Fruit fly (Drosophila melanogaster) whole organism, embryonic: ENCODE results near the gene cwo.

Source experiments
- CG10543 ChIP-seq: fragments of 200-800 bp; sonication (Bioruptor generic); optimal IDR thresholded peaks from 3 replicates; lab custom pipeline; 2017; ENCODE audit warnings: missing biosample characterization, mild to moderate bottlenecking, missing genetic modification characterization, moderate library complexity
- CG10959 ChIP-seq: fragments of 200-800 bp; sonication (Bioruptor generic); IDR thresholded peaks from 2 replicates; pipeline ENCODE4 v1.3.6; 2022; ENCODE audit warnings: missing biosample characterization, missing genetic modification characterization
- CG11085 ChIP-seq: fragments of 200-800 bp; sonication (Bioruptor generic); IDR thresholded peaks from 2 replicates; pipeline ENCODE4 v1.3.6; 2022; ENCODE audit warnings: missing biosample characterization, missing genetic modification characterization
- CG12659 ChIP-seq: fragments of 200-800 bp; sonication (Bioruptor generic); optimal IDR thresholded peaks from 3 replicates; lab custom pipeline; 2017; ENCODE audit warnings: mild to moderate bottlenecking, missing biosample characterization, missing genetic modification reagents, missing genetic modification characterization
- CG14050 ChIP-seq: fragments of 200-800 bp; sonication (Bioruptor generic); IDR thresholded peaks from 3 replicates; pipeline ENCODE4 v1.3.6; 2022; ENCODE audit warnings: missing biosample characterization, missing genetic modification characterization
- CG2889 ChIP-seq: fragments of 200-800 bp; sonication (Bioruptor generic); IDR thresholded peaks from 3 replicates; pipeline ENCODE4 v1.3.6; 2022; ENCODE audit warnings: missing biosample characterization, missing genetic modification characterization
- CG30431 ChIP-seq: fragments of 200-800 bp; sonication (Bioruptor generic); optimal IDR thresholded peaks from 2 replicates; lab custom pipeline; 2017; ENCODE audit warnings: missing biosample characterization, missing genetic modification characterization
- CG31388 ChIP-seq: fragments of 200-800 bp; sonication (Bioruptor generic); optimal IDR thresholded peaks from 2 replicates; lab custom pipeline; 2016; ENCODE audit warnings: missing biosample characterization, missing genetic modification characterization
- CG31441 ChIP-seq: fragments of 200-800 bp; sonication (Bioruptor generic); IDR thresholded peaks from 2 replicates; pipeline ENCODE4 v1.3.6; 2022; ENCODE audit warnings: missing biosample characterization, missing genetic modification characterization
- CG32772 ChIP-seq: fragments of 200-800 bp; sonication (Bioruptor generic); IDR thresholded peaks from 2 replicates; pipeline ENCODE4 v1.3.6; 2022; ENCODE audit warnings: missing biosample characterization, missing genetic modification characterization
- CG3995 ChIP-seq: fragments of 200-800 bp; sonication (Bioruptor generic); optimal IDR thresholded peaks from 3 replicates; lab custom pipeline; 2016; ENCODE audit warnings: missing biosample characterization, missing genetic modification characterization
- CG4404 ChIP-seq: fragments of 200-800 bp; sonication (Bioruptor generic); IDR thresholded peaks from 2 replicates; pipeline ENCODE4 v1.3.6; 2022; ENCODE audit warnings: missing biosample characterization, missing genetic modification characterization
- CG6175 ChIP-seq: fragments of 200-800 bp; sonication (Bioruptor generic); IDR thresholded peaks from 3 replicates; pipeline ENCODE4 v1.3.6; 2022; ENCODE audit warnings: missing biosample characterization, missing genetic modification characterization
- CG9437 ChIP-seq: fragments of 200-800 bp; sonication (Bioruptor generic); optimal IDR thresholded peaks from 2 replicates; lab custom pipeline; 2018; ENCODE audit warnings: missing biosample characterization, mild to moderate bottlenecking, missing genetic modification characterization
- CG9932 ChIP-seq: fragments of 200-800 bp; sonication (Bioruptor generic); IDR thresholded peaks from 2 replicates; pipeline ENCODE4 v1.3.6; 2022; ENCODE audit warnings: missing biosample characterization, missing genetic modification characterization
- Camta ChIP-seq: fragments of 200-800 bp; sonication (Bioruptor generic); optimal IDR thresholded peaks from 2 replicates; lab custom pipeline; 2016; ENCODE audit warnings: missing biosample characterization, missing genetic modification characterization
- Dp ChIP-seq: fragments of 200-800 bp; sonication (Bioruptor generic); optimal IDR thresholded peaks from 2 replicates; lab custom pipeline; 2018; ENCODE audit warnings: missing biosample characterization, mild to moderate bottlenecking, missing genetic modification characterization, moderate library complexity
- HLH4C ChIP-seq: fragments of 200-800 bp; sonication (Bioruptor generic); IDR thresholded peaks from 3 replicates; pipeline ENCODE4 v1.3.6; 2022; ENCODE audit warnings: missing biosample characterization, missing genetic modification characterization; ENCODE audit not compliant: partially characterized antibody
- Hey ChIP-seq: fragments of 200-800 bp; sonication (Bioruptor generic); optimal IDR thresholded peaks from 3 replicates; lab custom pipeline; 2018; ENCODE audit warnings: missing biosample characterization, mild to moderate bottlenecking, missing genetic modification characterization
- HmgD ChIP-seq: fragments of 200-800 bp; sonication (Bioruptor generic); optimal IDR thresholded peaks from 3 replicates; lab custom pipeline; 2016; ENCODE audit warnings: missing biosample characterization, missing genetic modification characterization
- Lim3 ChIP-seq: fragments of 200-800 bp; sonication (Bioruptor generic); IDR thresholded peaks from 2 replicates; pipeline ENCODE4 v1.3.6; 2022; ENCODE audit warnings: missing biosample characterization, missing genetic modification characterization
- Opbp ChIP-seq: fragments of 200-800 bp; sonication (Bioruptor generic); IDR thresholded peaks from 3 replicates; pipeline ENCODE4 v1.3.6; 2022; ENCODE audit warnings: missing biosample characterization, missing genetic modification characterization; ENCODE audit not compliant: partially characterized antibody
- Usf ChIP-seq: fragments of 200-800 bp; sonication (Bioruptor generic); optimal IDR thresholded peaks from 2 replicates; lab custom pipeline; 2017; ENCODE audit warnings: missing genotype, missing biosample characterization, missing genetic modification characterization
- Vsx1 ChIP-seq: fragments of 200-800 bp; sonication (Bioruptor generic); optimal IDR thresholded peaks from 2 replicates; lab custom pipeline; 2017; ENCODE audit warnings: missing biosample characterization, mild to moderate bottlenecking, missing genetic modification characterization, missing genetic modification reagents
- ase ChIP-seq: fragments of 200-800 bp; sonication (Bioruptor generic); IDR thresholded peaks from 3 replicates; pipeline ENCODE4 v1.3.6; 2022; ENCODE audit warnings: missing biosample characterization, missing genetic modification characterization
- bowl ChIP-seq: fragments of 200-800 bp; sonication (Bioruptor generic); IDR thresholded peaks from 2 replicates; pipeline ENCODE4 v1.3.6; 2022; ENCODE audit warnings: missing biosample characterization, missing genetic modification characterization
- ci ChIP-seq: fragments of 200-800 bp; sonication (Bioruptor generic); IDR thresholded peaks from 3 replicates; pipeline ENCODE4 v1.3.6; 2022; ENCODE audit warnings: missing biosample characterization, missing genetic modification characterization
- disco-r ChIP-seq: fragments of 200-800 bp; sonication (Bioruptor generic); optimal IDR thresholded peaks from 2 replicates; lab custom pipeline; 2016; ENCODE audit warnings: missing biosample characterization, missing genetic modification characterization
- dm ChIP-seq: fragments of 200-800 bp; sonication (Bioruptor generic); optimal IDR thresholded peaks from 3 replicates; lab custom pipeline; 2016; ENCODE audit warnings: missing biosample characterization, missing genetic modification characterization
- ftz-f1 ChIP-seq: fragments of 200-800 bp; sonication (Bioruptor generic); optimal IDR thresholded peaks from 2 replicates; lab custom pipeline; 2016; ENCODE audit warnings: missing biosample characterization, missing genetic modification characterization
- fu2 ChIP-seq: fragments of 200-800 bp; sonication (Bioruptor generic); optimal IDR thresholded peaks from 2 replicates; lab custom pipeline; 2016; ENCODE audit warnings: missing biosample characterization, missing genetic modification characterization
- gcm2 ChIP-seq: fragments of 200-800 bp; sonication (Bioruptor generic); optimal IDR thresholded peaks from 2 replicates; lab custom pipeline; 2016; ENCODE audit warnings: missing biosample characterization, missing genetic modification characterization
- grn ChIP-seq: fragments of 200-800 bp; sonication (Bioruptor generic); optimal IDR thresholded peaks from 3 replicates; lab custom pipeline; 2017; ENCODE audit warnings: missing biosample characterization, missing genetic modification characterization
- h ChIP-seq: fragments of >200 bp; optimal IDR thresholded peaks from 2 replicates; lab custom pipeline; 2017
- ham ChIP-seq: fragments of 200-800 bp; sonication (Bioruptor generic); IDR thresholded peaks from 2 replicates; pipeline ENCODE4 v1.3.6; 2022; ENCODE audit warnings: missing biosample characterization, missing genetic modification characterization
- hkb ChIP-seq, 2 experiments: fragments of 200-800 bp in 1 of 2; fragments of >200 bp in 1 of 2; sonication (Bioruptor generic) in 1 of 2; IDR thresholded peaks in 1 of 2; optimal IDR thresholded peaks in 1 of 2; 2 replicates each; pipeline versions ENCODE4 v1.3.6 to Lab custom; 2017 to 2022; ENCODE audit warnings: missing biosample characterization in 1 of 2, missing genetic modification characterization in 1 of 2
- luna ChIP-seq: fragments of 200-800 bp; sonication (Bioruptor generic); optimal IDR thresholded peaks from 2 replicates; lab custom pipeline; 2016; ENCODE audit warnings: missing biosample characterization, missing genetic modification characterization
- mam ChIP-seq: fragments of 200-800 bp; sonication (Bioruptor generic); optimal IDR thresholded peaks from 3 replicates; lab custom pipeline; 2016; ENCODE audit warnings: missing biosample characterization, missing genetic modification characterization
- nmo ChIP-seq: fragments of 200-800 bp; sonication (Bioruptor generic); optimal IDR thresholded peaks from 2 replicates; lab custom pipeline; 2018; ENCODE audit warnings: missing biosample characterization, mild to moderate bottlenecking, missing genetic modification characterization, moderate library complexity
- org-1 ChIP-seq: fragments of 200-800 bp; sonication (Bioruptor generic); optimal IDR thresholded peaks from 2 replicates; lab custom pipeline; 2017; ENCODE audit warnings: missing biosample characterization, missing genetic modification characterization
- pros ChIP-seq: fragments of 200-800 bp; sonication (Bioruptor generic); optimal IDR thresholded peaks from 3 replicates; lab custom pipeline; 2019; ENCODE audit warnings: missing biosample characterization, mild to moderate bottlenecking, missing genetic modification characterization, moderate library complexity
- row ChIP-seq: fragments of 200-800 bp; sonication (Bioruptor generic); IDR thresholded peaks from 3 replicates; pipeline ENCODE4 v1.3.6; 2022; ENCODE audit warnings: missing biosample characterization, missing genetic modification characterization
- sd ChIP-seq: fragments of 200-800 bp; sonication (Bioruptor generic); optimal IDR thresholded peaks from 3 replicates; lab custom pipeline; 2018; ENCODE audit warnings: missing biosample characterization, mild to moderate bottlenecking, missing genetic modification characterization, moderate library complexity
- slou ChIP-seq: fragments of 200-800 bp; sonication (Bioruptor generic); optimal IDR thresholded peaks from 3 replicates; lab custom pipeline; 2016; ENCODE audit warnings: missing biosample characterization, missing genetic modification characterization
- sob ChIP-seq: fragments of 200-800 bp; sonication (Bioruptor generic); IDR thresholded peaks from 2 replicates; pipeline ENCODE4 v1.3.6; 2022; ENCODE audit warnings: missing biosample characterization, missing genetic modification characterization
- ssp ChIP-seq: fragments of 200-800 bp; sonication (Bioruptor generic); IDR thresholded peaks from 2 replicates; pipeline ENCODE4 v1.3.6; 2022; ENCODE audit warnings: missing biosample characterization, missing genetic modification characterization
- sug ChIP-seq: fragments of 200-800 bp; optimal IDR thresholded peaks from 2 replicates; lab custom pipeline; 2019; ENCODE audit warnings: missing biosample characterization, mild to moderate bottlenecking, missing genetic modification characterization, moderate library complexity
- ttk ChIP-seq: fragments of 200-800 bp; sonication (Bioruptor generic); IDR thresholded peaks from 2 replicates; pipeline ENCODE4 v2.1.2; 2022; ENCODE audit warnings: missing biosample characterization, missing genetic modification characterization
- vfl ChIP-seq: fragments of 200-800 bp; sonication (Bioruptor generic); optimal IDR thresholded peaks from 2 replicates; lab custom pipeline; 2016; ENCODE audit warnings: missing biosample characterization, missing genetic modification characterization
- vvl ChIP-seq: fragments of 200-800 bp; sonication (Bioruptor generic); IDR thresholded peaks from 2 replicates; pipeline ENCODE4 v1.3.6; 2022; ENCODE audit warnings: missing biosample characterization, missing genetic modification characterization

Gene cwo

DNA sequence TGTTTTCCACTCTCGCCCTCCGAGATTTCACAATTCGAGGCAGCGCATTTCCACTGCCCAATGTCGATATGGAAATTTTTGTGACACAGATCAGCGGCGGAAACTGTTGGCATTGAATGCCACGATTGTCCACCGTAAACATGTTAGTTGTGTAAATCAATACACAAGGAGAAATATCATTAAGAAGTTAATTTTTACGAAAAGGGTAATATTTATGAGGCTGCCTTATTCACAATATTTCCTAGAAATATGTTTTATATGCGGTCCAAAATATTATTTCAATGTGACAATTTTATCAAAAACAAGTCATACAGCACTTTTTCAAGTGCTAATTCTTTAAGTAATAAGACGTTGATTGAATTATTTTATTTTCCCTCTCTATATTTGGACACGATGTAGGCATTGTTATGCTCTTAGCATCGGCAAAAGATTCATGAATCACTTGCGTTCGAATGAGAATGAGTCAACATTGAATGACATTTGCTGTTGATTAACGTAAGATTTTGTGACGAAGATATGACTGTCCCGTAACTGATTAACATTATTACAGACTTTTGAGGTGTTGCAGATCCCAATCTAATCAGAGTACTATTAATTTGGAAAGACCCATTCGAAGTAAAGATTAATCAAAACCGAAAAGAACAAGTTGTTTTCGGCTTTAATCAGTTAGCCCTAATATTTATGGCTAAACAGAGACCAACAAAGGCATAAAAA is 5.8 kb downstream of the cwo start (continued):
- TF ChIP-seq CG2889 (GFP tag; lab: Robert Waterston, UW) (peak; percentile 82), CG3995 (no peak), Camta (peak; percentile 83), vfl (GFP tag; lab: Kevin White, UChicago) (no peak), hkb (optimal IDR thresholded peaks at IDR 0.05; lab: Kevin White, UChicago) (no peak), hkb (GFP tag; IDR thresholded peaks at IDR 0.05; lab: Robert Waterston, UW) (peak; percentile 92), CG30431 (GFP tag; lab: Kevin White, UChicago) (no peak)

DNA sequence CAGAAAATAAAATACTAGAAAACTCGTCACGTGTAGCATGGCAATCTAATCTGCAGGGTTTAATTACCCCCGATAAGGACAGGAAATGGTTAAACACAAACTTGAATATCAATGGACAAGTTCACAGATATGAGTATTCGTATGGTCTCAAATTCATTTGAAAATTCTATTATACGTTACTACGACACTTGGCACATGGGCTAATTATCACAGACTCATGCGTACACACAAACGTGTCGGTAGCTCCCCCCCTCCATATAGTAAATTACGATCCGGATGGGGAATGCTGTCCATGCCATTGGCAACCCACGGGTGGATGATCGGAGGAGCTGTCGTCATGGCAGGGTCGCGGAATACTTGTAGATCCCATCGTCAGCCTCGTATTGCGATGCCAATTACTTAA is 6.3 kb downstream of the cwo start:
- TF ChIP-seq HmgD (GFP tag; lab: Kevin White, UChicago): no peak
- peak; percentile 41 for TF ChIP-seq CG10543
- peak; percentile 81 for TF ChIP-seq grn (GFP tag; lab: Kevin White, UChicago)
- no peak for TF ChIP-seq disco-r (GFP tag; lab: Kevin White, UChicago)
- TF ChIP-seq nmo: no peak
- no peak for TF ChIP-seq CG4404 (GFP tag; lab: Robert Waterston, UW)
- TF ChIP-seq vvl (GFP tag; lab: Robert Waterston, UW): no peak
- TF ChIP-seq CG10959: no peak
- no peak for TF ChIP-seq row (GFP tag; lab: Robert Waterston, UW)
- peak; percentile 30 for TF ChIP-seq ftz-f1
- no peak for TF ChIP-seq CG9437 (GFP tag; lab: Kevin White, UChicago)
- no peak for TF ChIP-seq ssp (GFP tag; lab: Robert Waterston, UW)
- TF ChIP-seq HLH4C: no peak
- TF ChIP-seq Hey: no peak
- TF ChIP-seq mam: no peak
- TF ChIP-seq pros (GFP tag; lab: Kevin White, UChicago): no peak
- no peak for TF ChIP-seq Opbp (GFP tag; lab: Robert Waterston, UW)
- no peak for TF ChIP-seq CG11085
- 0 out of 3 replicates have a peak, but pooled peaks have one; percentile 33 for TF ChIP-seq ci (GFP tag; lab: Robert Waterston, UW)
- no peak for TF ChIP-seq CG14050
- no peak for TF ChIP-seq CG31388
- TF ChIP-seq fu2 (GFP tag; lab: Kevin White, UChicago): no peak
- TF ChIP-seq h (lab: Kevin White, UChicago): no peak
- TF ChIP-seq org-1 (GFP tag; lab: Kevin White, UChicago): no peak
- no peak for TF ChIP-seq ttk
- no peak for TF ChIP-seq luna (GFP tag; lab: Kevin White, UChicago)
- no peak for TF ChIP-seq ham
- 0 out of 2 replicates have a peak, but pooled peaks have one; percentile 11 for TF ChIP-seq sob
- no peak for TF ChIP-seq bowl (GFP tag; lab: Robert Waterston, UW)
- no peak for TF ChIP-seq CG32772
- no peak for TF ChIP-seq CG12659
- TF ChIP-seq sd (tag; lab: Kevin White, UChicago): peak; percentile 60
- no peak for TF ChIP-seq Usf (GFP tag; lab: Kevin White, UChicago)
- no peak for TF ChIP-seq gcm2 (GFP tag; lab: Kevin White, UChicago)
- TF ChIP-seq Lim3 (GFP tag; lab: Robert Waterston, UW): no peak
- TF ChIP-seq CG9932 (GFP tag; lab: Robert Waterston, UW): no peak
- TF ChIP-seq Dp (GFP tag; lab: Kevin White, UChicago): no peak
- peak; percentile 64 for TF ChIP-seq Vsx1 (GFP tag; lab: Kevin White, UChicago)
- TF ChIP-seq CG6175 (GFP tag; lab: Robert Waterston, UW): no peak
- TF ChIP-seq slou (GFP tag; lab: Kevin White, UChicago): no peak
- no peak for TF ChIP-seq CG31441 (GFP tag; lab: Robert Waterston, UW)
- no peak for TF ChIP-seq CG2889 (GFP tag; lab: Robert Waterston, UW)
- TF ChIP-seq ase: 0 out of 3 replicates have a peak, but pooled peaks have one; percentile 11
- TF ChIP-seq sug: peak; percentile 74
- no peak for TF ChIP-seq dm (GFP tag; lab: Kevin White, UChicago)
